Worm (Caenorhabditis elegans) whole organism, midembryonic: ENCODE data around the gene nlp-53.

Experiments
- T22C8.4 ChIP-seq: fragments of 200-800 bp; sonication (Bioruptor generic); IDR thresholded peaks from 2 replicates; pipeline ENCODE4 v1.3.6; 2022; ENCODE audit warnings: missing genetic modification characterization, missing compliant biosample characterization
- cog-1 ChIP-seq: sonication (generic microtip); optimal IDR thresholded peaks from 2 replicates; lab custom pipeline; 2016; ENCODE audit warnings: missing genetic modification characterization, missing compliant biosample characterization
- flt-1 ChIP-seq: fragments of 200-800 bp; sonication (Bioruptor generic); IDR thresholded peaks from 2 replicates; pipeline ENCODE4 v1.3.6; 2022; ENCODE audit warnings: missing genetic modification characterization, missing compliant biosample characterization
- klf-2 ChIP-seq: fragments of 200-800 bp; sonication (Bioruptor generic); conservative IDR thresholded peaks from 2 replicates; pipeline ENCODE4 v1.3.6; 2022; ENCODE audit warnings: missing genetic modification reagents, missing genetic modification characterization, missing compliant biosample characterization
- med-1 ChIP-seq: sonication (generic microtip); optimal IDR thresholded peaks from 2 replicates; lab custom pipeline; 2017; ENCODE audit warnings: missing genetic modification characterization, mild to moderate bottlenecking, missing compliant biosample characterization, antibody characterized with exemption, missing genetic modification reagents; ENCODE audit not compliant: insufficient read depth
- ref-1 ChIP-seq: fragments of 200-800 bp; sonication (Bioruptor generic); conservative IDR thresholded peaks from 2 replicates; pipeline ENCODE4 v1.3.6; 2022; ENCODE audit warnings: missing genetic modification reagents, missing genetic modification characterization, missing compliant biosample characterization
- tab-1 ChIP-seq: fragments of 200-800 bp; sonication (Bioruptor generic); IDR thresholded peaks from 2 replicates; pipeline ENCODE4 v1.3.6; 2022; ENCODE audit warnings: missing genetic modification characterization, missing compliant biosample characterization
- ztf-29 ChIP-seq: fragments of 200-800 bp; sonication (Bioruptor generic); IDR thresholded peaks from 2 replicates; pipeline ENCODE4 v1.3.6; 2022; ENCODE audit warnings: missing genetic modification reagents, missing genetic modification characterization, missing compliant biosample characterization

- no peak for TF ChIP-seq cog-1 (tag; lab: Kevin White, UChicago)
- no peak for TF ChIP-seq klf-2 (GFP tag; lab: Robert Waterston, UW)
- no peak for TF ChIP-seq flt-1 (GFP tag; lab: Robert Waterston, UW)
- TF ChIP-seq ref-1, result no peak
- TF ChIP-seq T22C8.4, result no peak
- TF ChIP-seq tab-1 (GFP tag; lab: Robert Waterston, UW), result no peak
- TF ChIP-seq ztf-29, result no peak
- no peak for TF ChIP-seq med-1 (GFP tag; lab: Kevin White, UChicago)
Observed at ce11 chrX:13574029-13574428, 44.6 kb upstream of the nlp-53 start.
